Worm (Caenorhabditis elegans) whole organism, early embryonic: ENCODE results near the gene fbxc-30.

Experiments used
- B0310.2 ChIP-seq: sonication (generic microtip); optimal IDR thresholded peaks from 2 replicates; lab custom pipeline; 2016; ENCODE audit warnings: mild to moderate bottlenecking, missing genetic modification characterization, missing compliant biosample characterization
- ama-1 ChIP-seq: fragments of 150-350 bp; optimal IDR thresholded peaks from 2 replicates; lab custom pipeline; 2014
- hmg-4 ChIP-seq: fragments of 200-800 bp; sonication (Bioruptor generic); optimal IDR thresholded peaks from 2 replicates; lab custom pipeline; 2018; ENCODE audit warnings: mild to moderate bottlenecking, missing genetic modification characterization, missing compliant biosample characterization
- tbx-37 ChIP-seq: fragments of 200-800 bp; sonication (Bioruptor generic); conservative IDR thresholded peaks from 2 replicates; pipeline ENCODE4 v1.3.6; 2022; ENCODE audit warnings: missing genetic modification reagents, missing genetic modification characterization, missing compliant biosample characterization

- TF ChIP-seq hmg-4 (GFP tag; lab: Kevin White, UChicago) (no peak), ama-1 (lab: Kevin White, UChicago) (no peak), tbx-37 (GFP tag; lab: Robert Waterston, UW) (no peak), B0310.2 (tag; lab: Kevin White, UChicago) (no peak)
These were observed 12.1 kb upstream of the fbxc-30 start for ce11 chrII:905335-905734.
